Fruit fly (Drosophila melanogaster): ENCODE results near the gene CCT2.

Gene CCT2

DNA sequence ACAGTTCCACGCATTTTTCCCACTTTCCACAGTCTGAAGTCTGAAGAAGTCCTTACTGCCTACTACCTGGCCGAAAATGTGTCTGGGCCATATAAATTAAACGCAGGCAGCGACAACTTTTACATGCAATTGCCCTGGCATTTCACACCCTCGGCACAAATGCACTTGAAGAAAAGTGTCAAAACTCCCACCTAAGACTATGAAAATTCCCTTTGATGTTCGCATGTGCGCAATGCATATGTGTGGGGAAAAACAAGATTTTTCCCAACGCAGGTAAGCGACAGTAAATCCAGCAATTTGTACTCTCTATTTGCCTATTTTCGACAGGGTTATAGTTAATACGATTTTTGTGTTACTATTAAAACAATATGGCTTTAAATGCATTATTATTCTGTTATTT is 40.1 kb downstream of the CCT2 start:
- no peak for TF ChIP-seq CG8319 (GFP tag; optimal IDR thresholded peaks at IDR 0.05)
- no peak for TF ChIP-seq eg (GFP tag; IDR thresholded peaks at IDR 0.05)
- TF ChIP-seq CG6792 (GFP tag; optimal IDR thresholded peaks at IDR 0.05) = no peak
- no peak for TF ChIP-seq Sox102F (GFP tag; optimal IDR thresholded peaks at IDR 0.05)
- no peak for TF ChIP-seq CG15336 (GFP tag; IDR thresholded peaks at IDR 0.05)
- TF ChIP-seq CG16779 (tag; optimal IDR thresholded peaks at IDR 0.05) = no peak
- TF ChIP-seq Eip78C (GFP tag) = no peak
- no peak for TF ChIP-seq CG9139 (GFP tag; optimal IDR thresholded peaks at IDR 0.05)
- TF ChIP-seq pdm3 (GFP tag; optimal IDR thresholded peaks at IDR 0.05) = no peak
- no peak for TF ChIP-seq net (GFP tag; optimal IDR thresholded peaks at IDR 0.05)
- TF ChIP-seq Eip93F (GFP tag; optimal IDR thresholded peaks at IDR 0.05) = no peak
- TF ChIP-seq CG31627 (GFP tag; optimal IDR thresholded peaks at IDR 0.05) = no peak
- TF ChIP-seq CG8119 (GFP tag; IDR thresholded peaks at IDR 0.05) = no peak
- no peak for TF ChIP-seq Hr38 (GFP tag; optimal IDR thresholded peaks at IDR 0.05)
- no peak for TF ChIP-seq Sox14 (GFP tag; optimal IDR thresholded peaks at IDR 0.05)
- no peak for TF ChIP-seq CG11762 (GFP tag; optimal IDR thresholded peaks at IDR 0.05; ENCODE audit: insufficient read depth)
- no peak for TF ChIP-seq CG10669 (GFP tag; optimal IDR thresholded peaks at IDR 0.05)
- no peak for TF ChIP-seq CG1621 (tag; optimal IDR thresholded peaks at IDR 0.05)
- TF ChIP-seq CG6854 (GFP tag; optimal IDR thresholded peaks at IDR 0.05) = no peak

DNA sequence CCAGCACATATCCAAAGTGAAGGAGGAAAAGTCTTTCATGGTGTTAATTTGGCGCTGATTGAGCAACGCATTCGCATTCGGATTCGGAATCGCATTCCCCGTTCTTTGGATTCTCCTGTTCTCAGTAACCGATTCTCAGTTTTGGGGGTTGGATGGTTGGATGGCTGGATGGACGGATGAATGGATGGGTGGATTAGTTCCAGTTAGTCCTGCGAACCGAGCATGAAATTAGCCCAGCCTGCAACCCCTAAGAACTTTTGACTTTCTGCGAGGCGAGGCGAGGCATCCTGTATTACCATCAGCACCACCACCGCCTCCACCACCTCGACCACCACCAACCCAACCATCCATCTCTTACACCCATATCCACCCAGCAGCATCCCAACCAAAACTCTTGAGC is 40.9 kb downstream of the CCT2 start:
- TF ChIP-seq fd85E (GFP tag; optimal IDR thresholded peaks at IDR 0.05) = no peak
- no peak for TF ChIP-seq CG34406 (GFP tag; optimal IDR thresholded peaks at IDR 0.05)
- no peak for TF ChIP-seq CG10631 (GFP tag; optimal IDR thresholded peaks at IDR 0.05)
- TF ChIP-seq CG7368 (GFP tag; optimal IDR thresholded peaks at IDR 0.05) = no peak
- no peak for TF ChIP-seq lz (GFP tag; optimal IDR thresholded peaks at IDR 0.05)
- TF ChIP-seq ss (GFP tag; optimal IDR thresholded peaks at IDR 0.05) = no peak
- TF ChIP-seq cyc (GFP tag; optimal IDR thresholded peaks at IDR 0.05) = no peak
- no peak for TF ChIP-seq fkh (GFP tag; optimal IDR thresholded peaks at IDR 0.05)
- no peak for TF ChIP-seq CG11902 (GFP tag; optimal IDR thresholded peaks at IDR 0.05)

DNA sequence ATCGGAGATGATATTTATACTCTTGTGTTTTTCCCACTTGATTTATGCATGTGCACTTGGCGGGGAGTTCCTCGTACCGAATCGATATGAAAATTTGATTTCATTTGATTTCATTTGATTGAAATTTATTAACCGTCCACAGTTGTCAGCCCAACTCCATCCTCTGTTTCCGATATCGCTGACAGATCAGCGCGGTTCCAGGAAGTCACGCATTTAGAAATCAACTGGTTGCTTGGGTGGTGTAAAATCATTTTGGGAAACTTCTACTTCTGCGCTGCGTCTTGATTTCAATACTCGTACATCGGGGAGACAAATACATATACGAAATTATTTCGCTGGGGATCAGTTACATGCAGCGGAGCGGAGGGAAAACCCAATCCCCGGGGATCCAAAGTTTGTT is 42.2 kb downstream of the CCT2 start:
- TF ChIP-seq dsx (GFP tag; optimal IDR thresholded peaks at IDR 0.05; ENCODE audit: poor library complexity, severe bottlenecking) = no peak
- TF ChIP-seq OdsH (GFP tag; optimal IDR thresholded peaks at IDR 0.05) = no peak
- TF ChIP-seq vri (GFP tag; optimal IDR thresholded peaks at IDR 0.05) = no peak
- no peak for TF ChIP-seq salr (GFP tag; optimal IDR thresholded peaks at IDR 0.05)
- no peak for TF ChIP-seq ss (GFP tag; optimal IDR thresholded peaks at IDR 0.05)
- TF ChIP-seq Eip93F (GFP tag; optimal IDR thresholded peaks at IDR 0.05) = no peak
- TF ChIP-seq dac (GFP tag; optimal IDR thresholded peaks at IDR 0.05) = no peak
- TF ChIP-seq CG10631 (GFP tag; optimal IDR thresholded peaks at IDR 0.05) = no peak

DNA sequence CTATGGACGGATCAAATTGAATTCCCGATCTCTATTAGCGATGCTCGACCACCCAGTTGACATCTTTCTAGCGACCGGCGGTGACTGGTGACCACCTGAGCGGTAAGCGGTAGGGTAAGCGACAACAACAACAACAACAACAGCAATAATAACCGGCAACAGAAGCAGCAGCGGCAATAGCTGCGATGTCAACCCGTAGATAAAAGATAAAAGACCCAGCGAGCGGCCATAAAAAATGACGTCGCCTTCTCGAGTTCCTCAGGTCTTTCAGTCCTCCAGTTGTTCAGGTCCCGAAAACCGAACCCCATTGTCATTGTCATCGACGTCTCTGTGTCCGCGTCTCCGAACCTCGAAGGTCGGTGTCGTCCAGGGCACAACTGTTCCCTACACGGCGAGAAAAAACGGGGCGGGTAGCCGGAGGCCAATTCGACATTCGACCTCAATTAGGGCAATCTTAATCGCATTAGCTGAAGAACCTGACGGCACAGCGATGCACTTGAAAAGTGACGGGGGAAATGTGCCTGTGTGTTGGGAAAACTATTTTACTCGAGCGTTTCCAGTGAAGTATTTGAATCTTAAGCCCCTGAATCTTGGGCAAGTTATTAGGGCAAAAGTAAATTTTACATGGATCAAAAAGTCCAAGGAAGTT is 43.4 kb downstream of the CCT2 start:
- TF ChIP-seq Gug (GFP tag; IDR thresholded peaks at IDR 0.05) (no peak), vri (GFP tag; optimal IDR thresholded peaks at IDR 0.05) (no peak), pdm3 (GFP tag; optimal IDR thresholded peaks at IDR 0.05) (no peak), CG1621 (tag; optimal IDR thresholded peaks at IDR 0.05) (no peak), CG8319 (GFP tag; optimal IDR thresholded peaks at IDR 0.05) (no peak), fkh (GFP tag; optimal IDR thresholded peaks at IDR 0.05) (no peak)
